Worm (Caenorhabditis elegans) whole organism, young adult: ENCODE measurements around the gene Y51A2D.13.
A peak's percentile ranks its signal among the peaks of the same experiment; 100 is the strongest.

ENCODE experiments used
- B0261.1 ChIP-seq: sonication (generic microtip); optimal IDR thresholded peaks from 2 replicates; lab custom pipeline; 2016; ENCODE audit warnings: mild to moderate bottlenecking, missing genetic modification characterization, moderate library complexity, missing compliant biosample characterization
- D2030.7 ChIP-seq: fragments of 200-800 bp; sonication (Bioruptor generic); IDR thresholded peaks from 2 replicates; pipeline ENCODE4 v1.3.6; 2022; ENCODE audit warnings: missing genetic modification reagents, missing genetic modification characterization, missing compliant biosample characterization
- F37B4.10 ChIP-seq: fragments of 200-800 bp; sonication (Bioruptor generic); IDR thresholded peaks from 2 replicates; pipeline ENCODE4 v1.3.6; 2022; ENCODE audit warnings: missing genetic modification characterization, missing compliant biosample characterization
- F39B2.1 ChIP-seq: fragments of 200-800 bp; sonication (Bioruptor generic); IDR thresholded peaks from 2 replicates; pipeline ENCODE4 v1.3.6; 2022; ENCODE audit warnings: missing genetic modification reagents, missing genetic modification characterization, missing compliant biosample characterization
- K11D2.4 ChIP-seq: fragments of 200-800 bp; sonication (Bioruptor generic); IDR thresholded peaks from 2 replicates; pipeline ENCODE4 v1.3.6; 2022; ENCODE audit warnings: missing genetic modification reagents, missing genetic modification characterization, missing compliant biosample characterization
- K12H6.12 ChIP-seq: fragments of 200-800 bp; sonication (Bioruptor generic); optimal IDR thresholded peaks from 2 replicates; lab custom pipeline; 2018; ENCODE audit warnings: mild to moderate bottlenecking, missing genetic modification characterization, missing compliant biosample characterization
- T07F8.4 ChIP-seq: sonication (generic microtip); optimal IDR thresholded peaks from 2 replicates; lab custom pipeline; 2016; ENCODE audit warnings: mild to moderate bottlenecking, missing genetic modification characterization, moderate library complexity, missing compliant biosample characterization
- Y53G8AR.9 ChIP-seq: fragments of 200-800 bp; sonication (Bioruptor generic); conservative IDR thresholded peaks from 2 replicates; pipeline ENCODE4 v1.3.6; 2022; ENCODE audit warnings: missing genetic modification reagents, missing genetic modification characterization, missing compliant biosample characterization
- ZK185.1 ChIP-seq: sonication (generic microtip); optimal IDR thresholded peaks from 2 replicates; lab custom pipeline; 2016; ENCODE audit warnings: mild to moderate bottlenecking, missing genetic modification characterization, missing compliant biosample characterization; ENCODE audit not compliant: poor library complexity, severe bottlenecking
- atf-7 ChIP-seq: sonication (generic microtip); optimal IDR thresholded peaks from 2 replicates; lab custom pipeline; 2017; ENCODE audit warnings: mild to moderate bottlenecking, missing genetic modification characterization, missing compliant biosample characterization
- attf-6 ChIP-seq: fragments of 200-800 bp; sonication (Bioruptor generic); IDR thresholded peaks from 2 replicates; pipeline ENCODE4 v1.3.6; 2022; ENCODE audit warnings: missing genetic modification reagents, missing genetic modification characterization, missing compliant biosample characterization
- ceh-79 ChIP-seq: sonication (generic microtip); optimal IDR thresholded peaks from 2 replicates; lab custom pipeline; 2017; ENCODE audit warnings: mild to moderate bottlenecking, missing genetic modification characterization, missing compliant biosample characterization
- chd-7 ChIP-seq: sonication (generic microtip); optimal IDR thresholded peaks from 2 replicates; lab custom pipeline; 2016; ENCODE audit warnings: mild to moderate bottlenecking, missing genetic modification characterization, moderate library complexity, missing compliant biosample characterization
- dox-1 ChIP-seq: fragments of 200-800 bp; sonication (Bioruptor generic); IDR thresholded peaks from 2 replicates; pipeline ENCODE4 v1.3.6; 2022; ENCODE audit warnings: missing genetic modification reagents, missing genetic modification characterization, missing compliant biosample characterization
- ekl-4 ChIP-seq: fragments of 200-800 bp; sonication (Bioruptor generic); IDR thresholded peaks from 2 replicates; pipeline ENCODE4 v1.3.6; 2022; ENCODE audit warnings: missing genetic modification reagents, missing genetic modification characterization, missing compliant biosample characterization
- ets-4 ChIP-seq: fragments of 200-800 bp; sonication (Bioruptor generic); optimal IDR thresholded peaks from 2 replicates; lab custom pipeline; 2018; ENCODE audit warnings: mild to moderate bottlenecking, missing genetic modification characterization, missing compliant biosample characterization
- hmg-20 ChIP-seq: fragments of 200-800 bp; sonication (Bioruptor generic); IDR thresholded peaks from 2 replicates; pipeline ENCODE4 v1.3.6; 2022; ENCODE audit warnings: missing genetic modification reagents, missing genetic modification characterization, missing compliant biosample characterization
- lin-40 ChIP-seq: sonication (generic microtip); optimal IDR thresholded peaks from 2 replicates; lab custom pipeline; 2016; ENCODE audit warnings: missing genetic modification characterization, mild to moderate bottlenecking, missing compliant biosample characterization, missing genotype, missing genetic modification reagents
- lin-54 ChIP-seq: fragments of 200-800 bp; sonication (Bioruptor generic); optimal IDR thresholded peaks from 2 replicates; lab custom pipeline; 2018; ENCODE audit warnings: mild to moderate bottlenecking, missing genetic modification characterization, missing compliant biosample characterization
- lir-1 ChIP-seq: fragments of 200-800 bp; sonication (Bioruptor generic); conservative IDR thresholded peaks from 2 replicates; pipeline ENCODE4 v1.3.6; 2022; ENCODE audit warnings: missing genetic modification reagents, missing genetic modification characterization, missing compliant biosample characterization
- lsy-27 ChIP-seq: sonication (generic microtip); optimal IDR thresholded peaks from 2 replicates; lab custom pipeline; 2017; ENCODE audit warnings: missing genetic modification characterization, mild to moderate bottlenecking, missing compliant biosample characterization, antibody characterized with exemption, missing genotype, borderline replicate concordance; ENCODE audit not compliant: insufficient read depth
- mcd-1 ChIP-seq: fragments of 200-800 bp; sonication (Bioruptor generic); IDR thresholded peaks from 2 replicates; pipeline ENCODE4 v1.3.6; 2022; ENCODE audit warnings: missing genetic modification reagents, missing genetic modification characterization, missing compliant biosample characterization
- nfyb-1 ChIP-seq: fragments of 200-800 bp; sonication (Bioruptor generic); IDR thresholded peaks from 2 replicates; pipeline ENCODE4 v1.3.6; 2022; ENCODE audit warnings: missing genetic modification reagents, missing genetic modification characterization, missing compliant biosample characterization
- nhr-120 ChIP-seq: fragments of 200-800 bp; sonication (Bioruptor generic); IDR thresholded peaks from 2 replicates; pipeline ENCODE4 v1.3.6; 2022; ENCODE audit warnings: missing genetic modification characterization, missing compliant biosample characterization
- rpc-1 ChIP-seq, 2 experiments: fragments of 150-350 bp in 1 of 2; sonication (generic microtip) in 1 of 2; optimal IDR thresholded peaks; 2 replicates each; lab custom pipeline; 2014 to 2018; ENCODE audit warnings: missing biosample characterization in 1 of 2, missing genetic modification characterization in 1 of 2, missing genetic modification reagents in 1 of 2, missing genotype in 1 of 2
- sdz-38 ChIP-seq: sonication (generic microtip); optimal IDR thresholded peaks from 2 replicates; lab custom pipeline; 2016; ENCODE audit warnings: missing genotype, missing genetic modification characterization, missing compliant biosample characterization
- snpc-1.1 ChIP-seq: sonication (generic microtip); optimal IDR thresholded peaks from 2 replicates; lab custom pipeline; 2017; ENCODE audit warnings: missing genetic modification characterization, mild to moderate bottlenecking, missing compliant biosample characterization, antibody characterized with exemption, moderate library complexity, missing genotype, missing genetic modification reagents; ENCODE audit not compliant: insufficient read depth
- snpc-4 ChIP-seq, 5 experiments: fragments of 150-350 bp in 1 of 5; sonication (generic microtip) in 4 of 5; optimal IDR thresholded peaks; 2 replicates each; lab custom pipeline; 2014 to 2018; ENCODE audit warnings: missing genetic modification characterization in 5 of 5, missing biosample characterization in 3 of 5, antibody characterized with exemption in 2 of 5, mild to moderate bottlenecking in 2 of 5, missing compliant biosample characterization in 2 of 5, missing genotype in 2 of 5, moderate library complexity in 2 of 5, missing genetic modification reagents in 1 of 5
- somi-1 ChIP-seq: fragments of 200-800 bp; sonication (Bioruptor generic); optimal IDR thresholded peaks from 2 replicates; lab custom pipeline; 2018; ENCODE audit warnings: mild to moderate bottlenecking, missing genetic modification characterization, missing compliant biosample characterization
- zfh-2 ChIP-seq: fragments of 200-800 bp; sonication (Bioruptor generic); conservative IDR thresholded peaks from 2 replicates; pipeline ENCODE4 v1.3.6; 2022; ENCODE audit warnings: missing genetic modification reagents, missing genetic modification characterization, missing compliant biosample characterization
- ztf-26 ChIP-seq: sonication (generic microtip); optimal IDR thresholded peaks from 2 replicates; lab custom pipeline; 2017; ENCODE audit warnings: missing genetic modification characterization, missing compliant biosample characterization

The Y51A2D.13 gene

DNA sequence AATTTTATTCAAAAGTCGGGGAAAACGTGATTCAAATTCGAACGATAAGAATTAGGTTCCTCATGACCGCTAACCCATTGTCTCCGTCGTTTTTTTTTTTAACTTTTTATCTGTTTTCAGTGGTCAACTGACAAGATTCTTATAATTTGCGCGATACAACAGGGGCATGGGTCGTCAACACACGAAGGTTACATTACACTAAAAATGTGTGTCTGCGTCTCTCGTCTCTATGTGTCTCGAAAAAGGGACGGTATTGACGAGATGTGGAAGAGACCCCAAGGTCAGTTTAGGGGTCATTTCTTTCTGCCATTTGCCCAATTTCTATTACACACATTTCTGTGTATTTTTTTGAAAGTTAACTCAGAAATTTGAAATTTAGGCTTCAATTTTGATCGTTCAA is 10.1 kb downstream of the Y51A2D.13 start:
- TF ChIP-seq somi-1 (GFP tag; lab: Kevin White, UChicago) (no peak), lin-40 (tag; lab: Kevin White, UChicago) (peak; percentile 32)

DNA sequence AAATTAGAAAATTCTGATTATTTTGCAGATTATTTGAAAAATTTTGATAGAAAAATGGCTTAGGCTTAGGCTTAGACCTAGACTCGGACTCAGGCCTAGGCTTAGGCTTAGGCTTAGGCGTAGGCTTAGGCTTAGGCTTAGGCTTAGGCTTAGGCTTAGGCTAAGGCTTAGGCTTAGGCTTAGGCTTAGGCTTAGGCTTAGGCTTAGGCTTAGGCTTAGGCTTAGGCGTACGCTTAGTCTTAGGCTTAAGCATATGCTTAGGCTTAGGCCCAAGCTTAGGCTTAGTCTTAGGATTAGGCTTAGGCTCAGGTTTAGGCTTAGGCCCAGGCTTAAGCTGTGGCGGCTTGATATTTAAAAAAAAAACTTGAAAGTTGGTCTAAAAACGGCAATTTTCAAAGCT is 13.2 kb downstream of the Y51A2D.13 start:
- peak; percentile 75 for TF ChIP-seq dox-1 (GFP tag; lab: Robert Waterston, UW)
- peak; percentile 32; the same call in 1 of the 2 replicates for TF ChIP-seq D2030.7 (GFP tag; lab: Robert Waterston, UW)
- TF ChIP-seq F37B4.10 (GFP tag; lab: Robert Waterston, UW), result 0 out of 2 replicates have a peak, but pooled peaks have one; percentile 47
- TF ChIP-seq, all 124 proteins: peak for 3; not testable (repeated sequence) for 121

DNA sequence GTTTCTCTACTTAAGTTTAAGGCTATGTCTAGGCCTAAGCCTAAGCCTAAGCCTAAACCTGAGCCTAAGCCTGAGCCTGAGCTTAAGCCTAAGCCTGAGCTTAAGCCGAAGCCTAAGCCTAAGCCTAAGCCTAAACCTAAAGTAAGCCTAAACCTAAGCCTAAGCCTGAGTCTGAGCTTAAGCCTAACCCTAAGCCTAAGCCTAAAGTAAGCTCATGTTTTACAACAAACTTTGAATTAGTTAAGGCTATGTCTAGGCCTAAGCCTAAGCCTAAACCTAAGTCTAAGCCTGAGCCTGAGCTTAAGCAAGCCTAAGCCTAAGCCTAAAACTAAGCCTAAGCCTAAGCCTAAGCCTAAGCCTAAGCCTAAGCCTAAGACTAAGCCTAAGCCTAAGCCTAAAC is 14.0 kb downstream of the Y51A2D.13 start:
- 0 out of 2 replicates have a peak, but pooled peaks have one; percentile 16 for TF ChIP-seq ekl-4 (GFP tag; lab: Robert Waterston, UW)
- TF ChIP-seq zfh-2 (GFP tag; lab: Robert Waterston, UW), result no peak

DNA sequence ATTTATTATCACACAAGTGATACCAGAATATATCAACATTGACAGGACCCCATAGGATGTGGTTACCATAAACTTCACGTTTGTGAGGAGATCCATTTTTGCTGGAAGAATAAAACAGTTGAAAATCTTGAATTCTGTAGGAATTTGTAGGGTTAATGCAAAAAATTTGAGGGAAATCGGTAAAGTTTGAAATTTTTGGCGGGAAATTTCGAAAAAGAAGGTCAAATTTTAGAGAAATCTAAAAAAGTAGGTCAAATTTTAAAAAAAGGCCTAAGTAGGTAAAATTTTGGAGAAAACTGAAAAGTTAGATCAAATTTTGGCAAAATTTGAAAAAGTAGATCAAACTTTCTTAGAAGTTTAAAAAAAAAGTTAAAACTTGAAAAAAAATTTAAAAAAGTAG is 14.8 kb downstream of the Y51A2D.13 start, which contains the start of gene srg-34:
srg-34 (minus strand) TSS at position 101 of the 400 bp plus-strand sequence.
- TF ChIP-seq K11D2.4 (GFP tag; lab: Robert Waterston, UW) (no peak), snpc-4 (GFP tag; optimal IDR thresholded peaks at IDR 0.05; lab: Kevin White, UChicago) (no peak), snpc-4 (tag; optimal IDR thresholded peaks at IDR 0.05; lab: Kevin White, UChicago) (no peak), rpc-1 (optimal IDR thresholded peaks at IDR 0.05; lab: Kevin White, UChicago) (no peak), rpc-1 (tag; optimal IDR thresholded peaks at IDR 0.05; lab: Kevin White, UChicago) (no peak), K12H6.12 (tag; lab: Kevin White, UChicago) (no peak), atf-7 (tag; lab: Kevin White, UChicago) (no peak), attf-6 (no peak), somi-1 (GFP tag; lab: Kevin White, UChicago) (no peak), ceh-79 (tag; lab: Kevin White, UChicago) (no peak), chd-7 (no peak), Y53G8AR.9 (no peak)

DNA sequence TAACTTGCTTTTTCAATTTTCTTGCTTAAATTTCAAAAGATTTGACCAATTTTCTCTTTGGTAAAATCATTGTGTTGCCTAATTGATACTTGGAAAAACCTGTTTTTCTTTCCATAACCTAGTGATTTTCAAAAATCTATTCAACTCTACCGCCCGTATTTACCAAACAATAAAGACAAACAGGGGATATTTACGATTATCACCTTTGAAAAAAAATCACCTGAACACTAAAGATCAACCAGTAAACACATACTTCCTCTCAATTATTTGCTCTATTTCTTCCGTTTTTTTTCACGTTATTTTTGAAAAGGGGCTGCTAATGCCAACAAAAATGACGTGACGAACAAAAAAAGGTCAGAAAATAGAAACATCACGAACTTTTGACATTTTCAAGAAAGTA is 18.6 kb downstream of the Y51A2D.13 start:
- TF ChIP-seq lsy-27 (tag; lab: Kevin White, UChicago) (no peak), lin-54 (GFP tag; lab: Kevin White, UChicago) (no peak), mcd-1 (GFP tag; lab: Robert Waterston, UW) (no peak), ZK185.1 (tag; lab: Kevin White, UChicago) (no peak), hmg-20 (GFP tag; lab: Robert Waterston, UW) (no peak), T07F8.4 (tag; lab: Kevin White, UChicago) (no peak), K12H6.12 (tag; lab: Kevin White, UChicago) (no peak), nfyb-1 (GFP tag; lab: Robert Waterston, UW) (no peak), nhr-120 (no peak), ztf-26 (tag; lab: Kevin White, UChicago) (no peak), lir-1 (GFP tag; lab: Robert Waterston, UW) (no peak), F39B2.1 (GFP tag; lab: Robert Waterston, UW) (no peak), sdz-38 (no peak), B0261.1 (tag; lab: Kevin White, UChicago) (no peak), snpc-1.1 (tag; lab: Kevin White, UChicago) (no peak), snpc-4 (GFP tag; optimal IDR thresholded peaks at IDR 0.05; lab: Kevin White, UChicago) (no peak), snpc-4 (tag; optimal IDR thresholded peaks at IDR 0.05; lab: Kevin White, UChicago) (no peak), ets-4 (GFP tag; lab: Kevin White, UChicago) (no peak)
